Worm (Caenorhabditis elegans) whole organism, midembryonic: ENCODE data around the gene srw-16.

Experiments
- cog-1 ChIP-seq: sonication (generic microtip); optimal IDR thresholded peaks from 2 replicates; lab custom pipeline; 2016; ENCODE audit warnings: missing genetic modification characterization, missing compliant biosample characterization
- med-1 ChIP-seq: sonication (generic microtip); optimal IDR thresholded peaks from 2 replicates; lab custom pipeline; 2017; ENCODE audit warnings: missing genetic modification characterization, mild to moderate bottlenecking, missing compliant biosample characterization, antibody characterized with exemption, missing genetic modification reagents; ENCODE audit not compliant: insufficient read depth
- ref-1 ChIP-seq: fragments of 200-800 bp; sonication (Bioruptor generic); conservative IDR thresholded peaks from 2 replicates; pipeline ENCODE4 v1.3.6; 2022; ENCODE audit warnings: missing genetic modification reagents, missing genetic modification characterization, missing compliant biosample characterization
- tab-1 ChIP-seq: fragments of 200-800 bp; sonication (Bioruptor generic); IDR thresholded peaks from 2 replicates; pipeline ENCODE4 v1.3.6; 2022; ENCODE audit warnings: missing genetic modification characterization, missing compliant biosample characterization
- ztf-23 ChIP-seq: fragments of 200-800 bp; sonication (Bioruptor generic); IDR thresholded peaks from 2 replicates; pipeline ENCODE4 v1.3.6; 2022; ENCODE audit warnings: missing genetic modification reagents, missing genetic modification characterization, missing compliant biosample characterization

DNA sequence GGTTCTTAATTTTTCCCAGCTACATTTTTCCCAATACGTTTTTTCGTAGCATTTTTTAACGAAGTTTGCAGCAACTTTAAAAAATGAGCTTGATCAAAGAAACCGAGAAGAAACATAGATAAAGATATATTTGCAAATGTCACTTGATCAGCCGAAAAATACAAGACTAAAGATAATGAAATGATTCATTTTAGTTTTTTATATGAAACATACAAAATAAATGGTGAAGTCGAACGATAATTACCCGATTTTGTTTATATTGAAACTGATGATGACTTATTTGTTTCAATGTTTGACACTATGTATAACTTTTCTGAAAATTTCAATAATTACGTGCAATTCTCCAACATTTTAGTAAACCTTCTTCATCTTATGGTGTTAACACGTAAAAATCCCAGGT lies 6.4 kb downstream of the srw-16 start, which contains the start of gene srw-22:
- no peak for TF ChIP-seq ref-1 (GFP tag; lab: Robert Waterston, UW)
- TF ChIP-seq cog-1 (tag; lab: Kevin White, UChicago): no peak
- TF ChIP-seq med-1 (GFP tag; lab: Kevin White, UChicago): no peak
- no peak for TF ChIP-seq ztf-23 (GFP tag; lab: Robert Waterston, UW)
- no peak for TF ChIP-seq tab-1 (GFP tag; lab: Robert Waterston, UW)
